Worm (Caenorhabditis elegans) whole organism, late embryonic: ENCODE measurements around the gene nipa-1.

Experiments used
- elt-4 ChIP-seq: sonication (generic microtip); optimal IDR thresholded peaks from 2 replicates; lab custom pipeline; 2016; ENCODE audit warnings: missing genetic modification characterization, missing compliant biosample characterization
- fkh-10 ChIP-seq: fragments of 150-350 bp; optimal IDR thresholded peaks from 2 replicates; lab custom pipeline; 2014; ENCODE audit warnings: missing biosample characterization, missing genetic modification reagents, missing genetic modification characterization
- hlh-13 ChIP-seq: fragments of 200-800 bp; sonication (Bioruptor generic); optimal IDR thresholded peaks from 2 replicates; lab custom pipeline; 2018; ENCODE audit warnings: mild to moderate bottlenecking, missing genetic modification characterization, missing compliant biosample characterization
- nhr-11 ChIP-seq: fragments of 150-350 bp; optimal IDR thresholded peaks from 2 replicates; lab custom pipeline; 2014; ENCODE audit warnings: missing biosample characterization, missing genetic modification characterization
- pag-3 ChIP-seq: sonication (generic microtip); optimal IDR thresholded peaks from 2 replicates; lab custom pipeline; 2016; ENCODE audit warnings: missing compliant biosample characterization, missing genetic modification characterization, borderline replicate concordance
- unc-42 ChIP-seq: sonication (generic microtip); optimal IDR thresholded peaks from 2 replicates; lab custom pipeline; 2016; ENCODE audit warnings: missing genotype, missing genetic modification characterization, missing compliant biosample characterization

- TF ChIP-seq pag-3 (tag; lab: Kevin White, UChicago) (no peak), fkh-10 (no peak), hlh-13 (GFP tag; lab: Kevin White, UChicago) (no peak), unc-42 (tag; lab: Kevin White, UChicago) (no peak), nhr-11 (no peak), elt-4 (tag; lab: Kevin White, UChicago) (no peak)
Measured at ce11 chrIII:3161600-3161999, 34.7 kb upstream of the nipa-1 start.
